Fruit fly (Drosophila melanogaster): ENCODE measurements around the gene CadN2.

CadN2 gene

DNA sequence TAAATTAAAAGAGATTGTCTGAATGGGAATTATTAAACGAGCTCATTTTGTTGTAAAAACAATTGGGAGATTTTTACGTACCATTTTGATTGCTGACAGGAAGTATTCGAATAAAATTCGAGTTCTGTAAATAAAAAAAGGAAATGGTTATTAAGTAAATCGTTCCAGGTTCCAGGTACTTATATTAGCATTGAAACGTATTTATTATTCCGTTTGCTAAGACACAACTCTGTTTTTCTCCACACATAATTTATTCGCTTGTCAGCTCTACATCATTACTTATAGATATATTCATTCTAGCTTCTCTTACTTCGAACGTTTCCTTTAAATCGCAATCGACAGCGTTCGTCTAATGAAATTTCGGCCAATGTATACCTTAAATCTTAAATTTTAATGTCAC is at the start of gene CadN2:
Gene CadN2 (minus strand): TSS at position 101 of the 400 bp plus-strand sequence.
- TF ChIP-seq hb (GFP tag; IDR thresholded peaks at IDR 0.05; ENCODE audit: partially characterized antibody) = no peak
- no peak for TF ChIP-seq fu2 (GFP tag; optimal IDR thresholded peaks at IDR 0.05)
- TF ChIP-seq CG13287 (GFP tag; IDR thresholded peaks at IDR 0.05; ENCODE audit: partially characterized antibody) = no peak
- TF ChIP-seq Doc3 (GFP tag; IDR thresholded peaks at IDR 0.05; ENCODE audit: partially characterized antibody) = no peak
- no peak for TF ChIP-seq ewg (GFP tag; optimal IDR thresholded peaks at IDR 0.05)
- no peak for TF ChIP-seq inv (GFP tag; IDR thresholded peaks at IDR 0.05; ENCODE audit: partially characterized antibody)
- no peak for TF ChIP-seq CG4730 (GFP tag; IDR thresholded peaks at IDR 0.05)
- TF ChIP-seq Side (GFP tag; optimal IDR thresholded peaks at IDR 0.05) = no peak
- TF ChIP-seq psq (GFP tag; optimal IDR thresholded peaks at IDR 0.05) = no peak
- no peak for TF ChIP-seq CG4424 (GFP tag; optimal IDR thresholded peaks at IDR 0.05)
- TF ChIP-seq HmgZ (tag; optimal IDR thresholded peaks at IDR 0.05) = no peak
- no peak for TF ChIP-seq Hand (GFP tag; optimal IDR thresholded peaks at IDR 0.05)

DNA sequence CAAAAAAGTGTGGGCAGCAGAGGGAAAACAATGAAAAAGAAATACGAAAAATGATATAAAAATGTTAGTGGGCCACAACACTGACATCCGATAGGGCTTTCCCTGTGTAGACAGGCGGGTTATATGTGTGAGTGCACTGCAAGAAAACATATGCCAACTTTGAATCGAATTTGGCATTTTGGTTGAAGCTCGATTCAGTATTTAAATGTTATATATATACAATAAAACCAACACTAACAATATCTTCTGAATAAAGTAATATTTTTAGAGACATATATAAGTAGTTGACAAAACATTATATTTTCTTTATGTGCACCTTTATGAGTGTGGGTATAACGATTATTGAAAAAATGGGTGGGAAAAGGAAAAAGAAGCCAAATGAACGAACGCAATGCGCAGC is 46.5 kb upstream of the CadN2 start:
- TF ChIP-seq ac (GFP tag; optimal IDR thresholded peaks at IDR 0.05) (no peak), grau (tag; optimal IDR thresholded peaks at IDR 0.05) (peak; percentile 36), CG15269 (tag; optimal IDR thresholded peaks at IDR 0.05) (peak; percentile 14), Ets65A (GFP tag) (peak; percentile 21), z (GFP tag; IDR thresholded peaks at IDR 0.05) (no peak), cwo (GFP tag; optimal IDR thresholded peaks at IDR 0.05) (peak; percentile 17), CG15514 (GFP tag; optimal IDR thresholded peaks at IDR 0.05) (no peak), Sox102F (GFP tag; optimal IDR thresholded peaks at IDR 0.05) (peak; percentile 47), fd96Cb (tag; optimal IDR thresholded peaks at IDR 0.05) (peak; percentile 30), ap (GFP tag; IDR thresholded peaks at IDR 0.05) (0 out of 2 replicates have a peak, but pooled peaks have one; percentile 15), lab (GFP tag; optimal IDR thresholded peaks at IDR 0.05) (peak; percentile 63), CG31441 (GFP tag; IDR thresholded peaks at IDR 0.05) (0 out of 2 replicates have a peak, but pooled peaks have one; percentile 29), gem (tag; optimal IDR thresholded peaks at IDR 0.05) (peak; percentile 65), trh (GFP tag; optimal IDR thresholded peaks at IDR 0.05) (no peak), CG11504 (tag; optimal IDR thresholded peaks at IDR 0.05) (peak; percentile 59), sens (GFP tag) (no peak), Abd-B (GFP tag; optimal IDR thresholded peaks at IDR 0.05) (peak; percentile 50), Fer3 (tag; optimal IDR thresholded peaks at IDR 0.05) (peak; percentile 35), amos (GFP tag; IDR thresholded peaks at IDR 0.05; ENCODE audit: partially characterized antibody) (no peak), Hmr (GFP tag; optimal IDR thresholded peaks at IDR 0.05) (peak; percentile 33), sd (tag; optimal IDR thresholded peaks at IDR 0.05) (no peak), ind (GFP tag; optimal IDR thresholded peaks at IDR 0.05) (peak; percentile 31), peb (GFP tag; IDR thresholded peaks at IDR 0.05) (no peak), pnt (GFP tag; optimal IDR thresholded peaks at IDR 0.05) (no peak), gce (GFP tag; IDR thresholded peaks at IDR 0.05) (no peak), tap (tag; optimal IDR thresholded peaks at IDR 0.05) (peak; percentile 24), CoRest (tag; optimal IDR thresholded peaks at IDR 0.05) (peak; percentile 2), mam (GFP tag; optimal IDR thresholded peaks at IDR 0.05) (no peak), CG30403 (GFP tag; optimal IDR thresholded peaks at IDR 0.05) (peak; percentile 35), CG2678 (tag; optimal IDR thresholded peaks at IDR 0.05) (peak; percentile 59), onecut (GFP tag; IDR thresholded peaks at IDR 0.05) (peak; percentile 37; the same call in 1 of the 2 replicates), Ptx1 (GFP tag; IDR thresholded peaks at IDR 0.05) (peak; percentile 15; the same call in 1 of the 2 replicates), gsb (GFP tag; IDR thresholded peaks at IDR 0.05) (no peak), CG3281 (GFP tag; optimal IDR thresholded peaks at IDR 0.05) (peak; percentile 10), scrt (GFP tag; optimal IDR thresholded peaks at IDR 0.05) (peak; percentile 14), CG7839 (tag; optimal IDR thresholded peaks at IDR 0.05) (peak; percentile 35), PHDP (tag; optimal IDR thresholded peaks at IDR 0.05) (peak; percentile 20)

All from whole organism, embryonic.